Worm (Caenorhabditis elegans) whole organism, L4/young adult: ENCODE measurements around the gene F37A4.4.

Source experiments
- W03F9.2 ChIP-seq: fragments of 150-350 bp; optimal IDR thresholded peaks from 2 replicates; lab custom pipeline; 2014; ENCODE audit warnings: missing biosample characterization, missing genetic modification characterization
- dao-5 ChIP-seq: sonication (generic microtip); optimal IDR thresholded peaks from 2 replicates; lab custom pipeline; 2016; ENCODE audit warnings: missing genotype, missing genetic modification characterization, moderate library complexity, missing compliant biosample characterization
- him-1 ChIP-seq: sonication (generic microtip); optimal IDR thresholded peaks from 2 replicates; lab custom pipeline; 2016; ENCODE audit warnings: missing genotype, missing genetic modification reagents, missing genetic modification characterization, missing compliant biosample characterization

ce11 chrIII:6690490-6690889, 22.9 kb upstream of the F37A4.4 start:
- no peak for TF ChIP-seq dao-5 (tag; lab: Kevin White, UChicago)
- no peak for TF ChIP-seq him-1
- TF ChIP-seq W03F9.2 (tag; lab: Kevin White, UChicago): no peak
